Worm (Caenorhabditis elegans): ENCODE results near the gene srlf-12.

DNA sequence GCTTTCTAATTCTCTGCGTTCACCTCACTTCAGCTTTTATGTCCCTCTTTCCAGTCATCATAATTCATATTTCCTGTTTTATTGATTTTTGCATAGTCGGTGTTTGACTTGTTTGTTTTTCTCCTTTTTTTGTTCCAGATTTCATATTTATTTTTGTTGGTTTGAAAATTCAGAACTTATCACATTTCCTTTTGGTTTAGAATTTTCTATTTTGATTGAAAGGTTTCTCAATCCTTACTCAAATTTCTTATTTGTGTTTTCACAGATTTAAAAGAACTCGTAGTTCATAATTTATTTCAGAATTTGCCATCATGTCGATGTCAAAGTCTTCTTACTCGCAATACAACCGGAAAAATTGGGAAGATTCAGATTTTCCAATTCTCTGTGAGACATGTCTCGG, 30.8 kb downstream of the srlf-12 start, which contains the start of gene rbm-22:
- TF ChIP-seq tbx-37 (GFP tag; conservative IDR thresholded peaks at IDR 0.05) = no peak
- TF ChIP-seq ama-1 (optimal IDR thresholded peaks at IDR 0.05) = no peak
